Fruit fly (Drosophila melanogaster): ENCODE measurements around the gene Rrp46.

The Rrp46 gene

dm6 chr3R:10392539-10392919 lies 20.6 kb upstream of the Rrp46 start:
- TF ChIP-seq pdm3 (GFP tag; optimal IDR thresholded peaks at IDR 0.05) (no peak), Ets21C (GFP tag; optimal IDR thresholded peaks at IDR 0.05) (no peak), fd59A (GFP tag; optimal IDR thresholded peaks at IDR 0.05) (no peak), Sox14 (GFP tag; optimal IDR thresholded peaks at IDR 0.05) (peak; percentile 61), dsx (GFP tag; optimal IDR thresholded peaks at IDR 0.05; ENCODE audit: poor library complexity, severe bottlenecking) (peak; percentile 10), Eip78C (GFP tag) (peak; percentile 65), vri (GFP tag; optimal IDR thresholded peaks at IDR 0.05) (peak; percentile 2)

dm6 chr3R:10393020-10393653 lies 20.0 kb upstream of the Rrp46 start:
- TF ChIP-seq Sox14 (GFP tag; optimal IDR thresholded peaks at IDR 0.05) (no peak), svp (GFP tag) (peak; percentile 55)

dm6 chr3R:10393654-10394367 lies 19.3 kb upstream of the Rrp46 start:
- TF ChIP-seq CG3032 (tag; optimal IDR thresholded peaks at IDR 0.05) (peak; percentile 24), fd85E (GFP tag; optimal IDR thresholded peaks at IDR 0.05) (no peak), acj6 (GFP tag; optimal IDR thresholded peaks at IDR 0.05) (peak; percentile 10), Blimp-1 (GFP tag; optimal IDR thresholded peaks at IDR 0.05) (no peak), topi (GFP tag; optimal IDR thresholded peaks at IDR 0.05) (no peak), Sox102F (GFP tag; optimal IDR thresholded peaks at IDR 0.05) (no peak), CG15336 (GFP tag; IDR thresholded peaks at IDR 0.05) (peak; percentile 47), net (GFP tag; optimal IDR thresholded peaks at IDR 0.05) (no peak), Met (GFP tag; optimal IDR thresholded peaks at IDR 0.05) (peak; percentile 11), CG8632 (GFP tag; optimal IDR thresholded peaks at IDR 0.05) (peak; percentile 33), Sox14 (GFP tag; optimal IDR thresholded peaks at IDR 0.05) (no peak), OdsH (GFP tag; optimal IDR thresholded peaks at IDR 0.05) (no peak), Gug (GFP tag; IDR thresholded peaks at IDR 0.05) (0 out of 2 replicates have a peak, but pooled peaks have one; percentile 30), eg (GFP tag; IDR thresholded peaks at IDR 0.05) (peak; percentile 63; the same call in 2 of the 3 replicates), Eip78C (GFP tag) (peak; percentile 40), CG8319 (GFP tag; optimal IDR thresholded peaks at IDR 0.05) (no peak), CG6276 (GFP tag; optimal IDR thresholded peaks at IDR 0.05) (no peak), CG32006 (GFP tag; optimal IDR thresholded peaks at IDR 0.05) (no peak), lz (GFP tag; optimal IDR thresholded peaks at IDR 0.05) (no peak), Ets96B (tag; optimal IDR thresholded peaks at IDR 0.05) (peak; percentile 20), CG11294 (GFP tag; IDR thresholded peaks at IDR 0.05) (0 out of 2 replicates have a peak, but pooled peaks have one; percentile 16), CG9139 (GFP tag; optimal IDR thresholded peaks at IDR 0.05) (no peak), CG6792 (GFP tag; optimal IDR thresholded peaks at IDR 0.05) (no peak), fkh (GFP tag; optimal IDR thresholded peaks at IDR 0.05) (peak; percentile 78), vri (GFP tag; optimal IDR thresholded peaks at IDR 0.05) (peak; percentile 84), esn (GFP tag; optimal IDR thresholded peaks at IDR 0.05) (peak; percentile 45), CG31627 (GFP tag; optimal IDR thresholded peaks at IDR 0.05) (peak; percentile 14), CG1621 (tag; optimal IDR thresholded peaks at IDR 0.05) (no peak), CG7368 (GFP tag; optimal IDR thresholded peaks at IDR 0.05) (no peak), Sox15 (GFP tag; optimal IDR thresholded peaks at IDR 0.05) (no peak), dac (GFP tag; optimal IDR thresholded peaks at IDR 0.05) (no peak), Smox (GFP tag; optimal IDR thresholded peaks at IDR 0.05) (no peak), Hr4 (GFP tag; optimal IDR thresholded peaks at IDR 0.05) (peak; percentile 44)

Data from whole organism, prepupa.